Worm (Caenorhabditis elegans) whole organism, L4 larva: ENCODE data around the gene csn-5.

Experiments used
- F37D6.2 ChIP-seq: sonication (generic microtip); optimal IDR thresholded peaks from 2 replicates; lab custom pipeline; 2016; ENCODE audit warnings: mild to moderate bottlenecking, missing genetic modification characterization, missing compliant biosample characterization
- F44E2.7 ChIP-seq: fragments of 200-800 bp; sonication (Bioruptor generic); IDR thresholded peaks from 2 replicates; pipeline ENCODE4 v2.1.2; 2022; ENCODE audit warnings: missing genetic modification characterization, missing compliant biosample characterization
- T20F7.1 ChIP-seq: fragments of 200-800 bp; sonication (Bioruptor generic); optimal IDR thresholded peaks from 2 replicates; lab custom pipeline; 2018; ENCODE audit warnings: mild to moderate bottlenecking, missing genetic modification characterization, missing compliant biosample characterization
- T26A8.4 ChIP-seq: fragments of 200-800 bp; sonication (Bioruptor generic); IDR thresholded peaks from 2 replicates; pipeline ENCODE4 v1.3.6; 2022; ENCODE audit warnings: missing genetic modification characterization, missing compliant biosample characterization
- ZK337.2 ChIP-seq: fragments of 200-800 bp; sonication (Bioruptor generic); IDR thresholded peaks from 2 replicates; pipeline ENCODE4 v1.3.6; 2022; ENCODE audit warnings: missing genetic modification reagents, missing genetic modification characterization, missing compliant biosample characterization
- ZK546.5 ChIP-seq, 2 experiments: sonication (generic microtip); optimal IDR thresholded peaks; 2 replicates each; lab custom pipeline; 2017; ENCODE audit warnings: missing biosample characterization in 2 of 2, missing genetic modification characterization in 2 of 2
- aha-1 ChIP-seq: fragments of 150-350 bp; peaks from one replicate; lab custom pipeline; 2014; ENCODE audit warnings: missing biosample characterization, missing genetic modification characterization
- aly-2 ChIP-seq: sonication (generic microtip); optimal IDR thresholded peaks from 2 replicates; lab custom pipeline; 2018; ENCODE audit warnings: missing biosample characterization, missing genetic modification characterization
- ceh-28 ChIP-seq: fragments of 150-350 bp; optimal IDR thresholded peaks from 2 replicates; lab custom pipeline; 2014; ENCODE audit warnings: missing biosample characterization, missing genetic modification reagents, missing genetic modification characterization
- ceh-32 ChIP-seq: sonication (generic microtip); optimal IDR thresholded peaks from 2 replicates; lab custom pipeline; 2016; ENCODE audit warnings: mild to moderate bottlenecking, missing genetic modification characterization, missing compliant biosample characterization; ENCODE audit not compliant: poor library complexity
- ceh-62 ChIP-seq: sonication (generic microtip); optimal IDR thresholded peaks from 2 replicates; lab custom pipeline; 2017; ENCODE audit warnings: missing biosample characterization, missing genetic modification characterization
- daf-16 ChIP-seq, 3 experiments: sonication (generic microtip); optimal IDR thresholded peaks; 2 replicates each; lab custom pipeline; 2016 to 2017; ENCODE audit warnings: missing genetic modification characterization in 3 of 3, missing genetic modification reagents in 3 of 3, mild to moderate bottlenecking in 2 of 3, missing compliant biosample characterization in 2 of 3, missing biosample characterization in 1 of 3, moderate library complexity in 1 of 3
- daf-8 ChIP-seq: fragments of 200-800 bp; sonication (Bioruptor generic); IDR thresholded peaks from 2 replicates; pipeline ENCODE4 v1.3.6; 2022; ENCODE audit warnings: missing genetic modification characterization, missing compliant biosample characterization
- dmd-6 ChIP-seq: fragments of 200-800 bp; sonication (Bioruptor generic); IDR thresholded peaks from 2 replicates; pipeline ENCODE4 v1.3.6; 2022; ENCODE audit warnings: missing genetic modification reagents, missing genetic modification characterization, missing compliant biosample characterization
- dmd-8 ChIP-seq: fragments of 200-800 bp; sonication (Bioruptor generic); IDR thresholded peaks from 2 replicates; pipeline ENCODE4 v1.3.6; 2022; ENCODE audit warnings: missing genetic modification characterization, missing compliant biosample characterization
- dmd-9 ChIP-seq: fragments of 200-800 bp; sonication (Bioruptor generic); IDR thresholded peaks from 2 replicates; pipeline ENCODE4 v1.3.6; 2022; ENCODE audit warnings: missing genetic modification reagents, missing genetic modification characterization, missing compliant biosample characterization
- dve-1 ChIP-seq: sonication (generic microtip); optimal IDR thresholded peaks from 2 replicates; lab custom pipeline; 2017; ENCODE audit warnings: antibody characterized with exemption, mild to moderate bottlenecking, missing genetic modification characterization, missing compliant biosample characterization; ENCODE audit not compliant: insufficient read depth
- egl-43 ChIP-seq: fragments of 200-800 bp; sonication (Bioruptor generic); IDR thresholded peaks from 2 replicates; pipeline ENCODE4 v1.3.6; 2022; ENCODE audit warnings: missing genetic modification reagents, missing genetic modification characterization, missing compliant biosample characterization
- fkh-10 ChIP-seq: fragments of 150-350 bp; optimal IDR thresholded peaks from 2 replicates; lab custom pipeline; 2014; ENCODE audit warnings: missing biosample characterization, missing genetic modification reagents, missing genetic modification characterization
- gei-8 ChIP-seq: fragments of 200-800 bp; sonication (Bioruptor generic); optimal IDR thresholded peaks from 2 replicates; lab custom pipeline; 2018; ENCODE audit warnings: mild to moderate bottlenecking, missing genetic modification characterization, missing compliant biosample characterization
- hif-1 ChIP-seq, 2 experiments: sonication (generic microtip); optimal IDR thresholded peaks; 2 replicates each; lab custom pipeline; 2016 to 2017; ENCODE audit warnings: missing compliant biosample characterization in 2 of 2, missing genetic modification characterization in 2 of 2, missing genetic modification reagents in 2 of 2, missing genotype in 2 of 2, mild to moderate bottlenecking in 1 of 2
- hlh-11 ChIP-seq: fragments of 200-800 bp; sonication (Bioruptor generic); optimal IDR thresholded peaks from 2 replicates; lab custom pipeline; 2018; ENCODE audit warnings: mild to moderate bottlenecking, missing genetic modification characterization, missing compliant biosample characterization
- hmg-1.1 ChIP-seq: fragments of 200-800 bp; sonication (Bioruptor generic); IDR thresholded peaks from 2 replicates; pipeline ENCODE4 v1.3.6; 2022; ENCODE audit warnings: missing genetic modification reagents, missing genetic modification characterization, missing compliant biosample characterization
- jun-1 ChIP-seq: fragments of 150-350 bp; optimal IDR thresholded peaks from 2 replicates; lab custom pipeline; 2014; ENCODE audit warnings: missing biosample characterization, missing genetic modification reagents, missing genetic modification characterization
- lim-7 ChIP-seq: fragments of 200-800 bp; sonication (Bioruptor generic); IDR thresholded peaks from 2 replicates; pipeline ENCODE4 v1.3.6; 2022; ENCODE audit warnings: missing genetic modification characterization, missing compliant biosample characterization
- lin-13 ChIP-seq: fragments of 150-350 bp; optimal IDR thresholded peaks from 2 replicates; lab custom pipeline; 2014; ENCODE audit warnings: missing biosample characterization, missing genetic modification reagents, missing genetic modification characterization
- lin-15B ChIP-seq: fragments of 150-350 bp; sonication (generic microtip); optimal IDR thresholded peaks from 3 replicates; lab custom pipeline; 2014; ENCODE audit warnings: missing biosample characterization, missing genetic modification characterization
- lsy-2 ChIP-seq, 2 experiments: fragments of 150-350 bp in 1 of 2; sonication (generic microtip) in 1 of 2; optimal IDR thresholded peaks; 2 replicates each; lab custom pipeline; 2014 to 2017; ENCODE audit warnings: missing biosample characterization in 2 of 2, missing genetic modification characterization in 2 of 2
- mdt-29 ChIP-seq: fragments of 200-800 bp; sonication (Bioruptor generic); IDR thresholded peaks from 2 replicates; pipeline ENCODE4 v1.3.6; 2022; ENCODE audit warnings: missing genetic modification reagents, missing genetic modification characterization, missing compliant biosample characterization
- mes-2 ChIP-seq: sonication (generic microtip); optimal IDR thresholded peaks from 2 replicates; lab custom pipeline; 2016; ENCODE audit warnings: missing genotype, mild to moderate bottlenecking, missing genetic modification characterization, missing compliant biosample characterization; ENCODE audit not compliant: poor library complexity, severe bottlenecking
- nhr-10 ChIP-seq: fragments of 150-350 bp; optimal IDR thresholded peaks from 2 replicates; lab custom pipeline; 2014; ENCODE audit warnings: missing biosample characterization, missing genetic modification characterization
- nhr-102 ChIP-seq: sonication (generic microtip); optimal IDR thresholded peaks from 2 replicates; lab custom pipeline; 2016; ENCODE audit warnings: mild to moderate bottlenecking, missing genetic modification characterization, moderate library complexity, missing compliant biosample characterization
- nhr-111 ChIP-seq: fragments of 200-800 bp; sonication (Bioruptor generic); optimal IDR thresholded peaks from 2 replicates; lab custom pipeline; 2018; ENCODE audit warnings: mild to moderate bottlenecking, missing genetic modification characterization, missing compliant biosample characterization
- nhr-237 ChIP-seq: sonication (generic microtip); optimal IDR thresholded peaks from 2 replicates; lab custom pipeline; 2017; ENCODE audit warnings: missing biosample characterization, missing genetic modification characterization
- nhr-25 ChIP-seq: sonication (generic microtip); optimal IDR thresholded peaks from 2 replicates; lab custom pipeline; 2017; ENCODE audit warnings: missing genetic modification characterization, mild to moderate bottlenecking, missing compliant biosample characterization, antibody characterized with exemption, moderate library complexity, borderline replicate concordance; ENCODE audit not compliant: insufficient read depth
- nhr-6 ChIP-seq: fragments of 150-350 bp; optimal IDR thresholded peaks from 2 replicates; lab custom pipeline; 2014; ENCODE audit warnings: missing biosample characterization, missing genetic modification characterization
- pha-4 ChIP-seq, 2 experiments: fragments of 150-350 bp in 1 of 2; fragments of 200-800 bp in 1 of 2; sonication (Bioruptor generic) in 1 of 2; IDR thresholded peaks in 1 of 2; optimal IDR thresholded peaks in 1 of 2; 2 replicates each; pipeline versions ENCODE4 v1.3.6 to Lab custom; 2014 to 2022; ENCODE audit warnings: missing genetic modification characterization in 2 of 2, missing genetic modification reagents in 2 of 2, missing biosample characterization in 1 of 2, missing compliant biosample characterization in 1 of 2
- php-3 ChIP-seq: fragments of 200-800 bp; sonication (Bioruptor generic); IDR thresholded peaks from 2 replicates; pipeline ENCODE4 v1.3.6; 2022; ENCODE audit warnings: missing genetic modification reagents, missing genetic modification characterization, missing compliant biosample characterization
- rbr-2 ChIP-seq: sonication (generic microtip); optimal IDR thresholded peaks from 2 replicates; lab custom pipeline; 2016; ENCODE audit warnings: missing genotype, missing genetic modification characterization, missing compliant biosample characterization
- sdz-12 ChIP-seq: fragments of 200-800 bp; sonication (Bioruptor generic); optimal IDR thresholded peaks from 2 replicates; lab custom pipeline; 2018; ENCODE audit warnings: mild to moderate bottlenecking, missing genetic modification characterization, missing compliant biosample characterization
- snpc-1.2 ChIP-seq: fragments of 200-800 bp; sonication (Bioruptor generic); IDR thresholded peaks from 2 replicates; pipeline ENCODE4 v1.3.6; 2022; ENCODE audit warnings: missing genetic modification reagents, missing genetic modification characterization, missing compliant biosample characterization
- snpc-4 ChIP-seq: fragments of 150-350 bp; optimal IDR thresholded peaks from 2 replicates; lab custom pipeline; 2014; ENCODE audit warnings: missing biosample characterization, missing genetic modification characterization
- tra-1 ChIP-seq: fragments of 200-800 bp; sonication (Bioruptor generic); IDR thresholded peaks from 2 replicates; pipeline ENCODE4 v1.3.6; 2022; ENCODE audit warnings: missing genetic modification reagents, missing genetic modification characterization, missing compliant biosample characterization
- unc-130 ChIP-seq: sonication (generic microtip); optimal IDR thresholded peaks from 2 replicates; lab custom pipeline; 2016; ENCODE audit warnings: missing genetic modification reagents, missing genetic modification characterization, missing compliant biosample characterization
- zfp-2 ChIP-seq: sonication (generic microtip); optimal IDR thresholded peaks from 2 replicates; lab custom pipeline; 2016; ENCODE audit warnings: mild to moderate bottlenecking, missing genetic modification characterization, missing compliant biosample characterization
- zfp-3 ChIP-seq: fragments of 200-800 bp; sonication (Bioruptor generic); conservative IDR thresholded peaks from 2 replicates; pipeline ENCODE4 v1.3.6; 2022; ENCODE audit warnings: missing genetic modification reagents, missing genetic modification characterization, missing compliant biosample characterization
- ztf-11 ChIP-seq: fragments of 150-350 bp; optimal IDR thresholded peaks from 2 replicates; lab custom pipeline; 2014; ENCODE audit warnings: missing biosample characterization, missing genetic modification characterization

csn-5 gene

ce11 chrIV:5603321-5603720 lies 46.0 kb upstream of the csn-5 start:
- TF ChIP-seq unc-130 (GFP tag; lab: Kevin White, UChicago) (no peak), nhr-6 (peak; percentile 49), daf-16 (GFP tag; optimal IDR thresholded peaks at IDR 0.05; lab: Kevin White, UChicago) (no peak), daf-16 (tag; optimal IDR thresholded peaks at IDR 0.05; lab: Kevin White, UChicago) (peak; percentile 77), dmd-8 (GFP tag; lab: Robert Waterston, UW) (no peak), fkh-10 (GFP tag; lab: Kevin White, UChicago) (no peak), lin-15B (tag; lab: Kevin White, UChicago) (no peak), hlh-11 (tag; lab: Kevin White, UChicago) (peak; percentile 5), pha-4 (GFP tag; IDR thresholded peaks at IDR 0.05; lab: Robert Waterston, UW) (no peak), pha-4 (tag; optimal IDR thresholded peaks at IDR 0.05; lab: Kevin White, UChicago) (peak; percentile 91), snpc-1.2 (GFP tag; lab: Robert Waterston, UW) (0 out of 2 replicates have a peak, but pooled peaks have one; percentile 57), dve-1 (peak; percentile 12), nhr-10 (tag; lab: Kevin White, UChicago) (no peak), mes-2 (tag; lab: Kevin White, UChicago) (peak; percentile 27), hmg-1.1 (GFP tag; lab: Robert Waterston, UW) (0 out of 2 replicates have a peak, but pooled peaks have one; percentile 22), ztf-11 (tag; lab: Kevin White, UChicago) (no peak), lsy-2 (tag; optimal IDR thresholded peaks at IDR 0.05; lab: Kevin White, UChicago) (peak in 1 of 2 experiments; percentile 14)

- TF ChIP-seq sdz-12 = no peak
- TF ChIP-seq ZK546.5 (tag; optimal IDR thresholded peaks at IDR 0.05; lab: Kevin White, UChicago) = no peak
- TF ChIP-seq ceh-62 (tag; lab: Kevin White, UChicago) = no peak
- TF ChIP-seq rbr-2 (tag; lab: Kevin White, UChicago) = peak; percentile 69
- peak; percentile 65 for TF ChIP-seq mdt-29 (GFP tag; lab: Robert Waterston, UW)
- no peak for TF ChIP-seq zfp-3 (GFP tag; lab: Robert Waterston, UW)
- TF ChIP-seq snpc-1.2 (GFP tag; lab: Robert Waterston, UW) = no peak
- peak; percentile 53 for TF ChIP-seq dmd-6 (GFP tag; lab: Robert Waterston, UW)
- no peak for TF ChIP-seq jun-1
- peak; percentile 83 to 97 for TF ChIP-seq hif-1 (tag; optimal IDR thresholded peaks at IDR 0.05; lab: Kevin White, UChicago)
- no peak for TF ChIP-seq ceh-28 (tag; lab: Kevin White, UChicago)
- no peak for TF ChIP-seq ztf-11 (tag; lab: Kevin White, UChicago)
- peak; percentile 27; the same call in 1 of the 2 replicates for TF ChIP-seq php-3 (GFP tag; lab: Robert Waterston, UW)
- TF ChIP-seq F37D6.2 (tag; lab: Kevin White, UChicago) = peak; percentile 29
- TF ChIP-seq F44E2.7 (GFP tag; lab: Robert Waterston, UW) = no peak
- TF ChIP-seq gei-8 (GFP tag; lab: Kevin White, UChicago) = no peak
- TF ChIP-seq nhr-237 (tag; lab: Kevin White, UChicago) = no peak
- no peak for TF ChIP-seq dmd-9 (GFP tag; lab: Robert Waterston, UW)
- TF ChIP-seq aly-2 (tag; lab: Kevin White, UChicago) = no peak
- no peak for TF ChIP-seq ZK337.2 (GFP tag; lab: Robert Waterston, UW)
- peak; percentile 41; the same call in 1 of the 2 replicates for TF ChIP-seq egl-43 (GFP tag; lab: Robert Waterston, UW)
- no peak for TF ChIP-seq lim-7 (GFP tag; lab: Robert Waterston, UW)
- no peak for TF ChIP-seq nhr-111 (GFP tag; lab: Kevin White, UChicago)
- no peak for TF ChIP-seq lin-13 (GFP tag; lab: Kevin White, UChicago)
- no peak for TF ChIP-seq ceh-32 (tag; lab: Kevin White, UChicago)
- peak; percentile 98 for TF ChIP-seq aha-1
- TF ChIP-seq zfp-2 (tag; lab: Kevin White, UChicago) = no peak
- TF ChIP-seq nhr-25 (tag; lab: Kevin White, UChicago) = no peak
- peak; percentile 62 for TF ChIP-seq nhr-102 (tag; lab: Kevin White, UChicago)
- peak; percentile 98 for TF ChIP-seq dve-1
- TF ChIP-seq tra-1 = no peak
- TF ChIP-seq snpc-4 (tag; lab: Kevin White, UChicago) = no peak
- no peak for TF ChIP-seq daf-8 (GFP tag; lab: Robert Waterston, UW)
- TF ChIP-seq T20F7.1 (GFP tag; lab: Kevin White, UChicago) = peak; percentile 37
- TF ChIP-seq T26A8.4 (GFP tag; lab: Robert Waterston, UW) = peak; percentile 54
- peak; percentile 66 to 98 for TF ChIP-seq daf-16 (GFP tag; optimal IDR thresholded peaks at IDR 0.05; lab: Kevin White, UChicago)
- TF ChIP-seq daf-16 (tag; optimal IDR thresholded peaks at IDR 0.05; lab: Kevin White, UChicago) = peak; percentile 99
These were observed 44.9 kb upstream of the csn-5 start for ce11 chrIV:5604465-5604864.
